Fruit fly (Drosophila melanogaster) S2 (cell line): ENCODE measurements around the gene Ugt37D1.

Experiments used
- CG8478 ChIP-seq: fragments of >200 bp; optimal IDR thresholded peaks from 2 replicates; lab custom pipeline; 2018
- CTCF ChIP-seq, 2 experiments: fragments of >200 bp; optimal IDR thresholded peaks; 2 replicates each; lab custom pipeline; 2018

The Ugt37D1 gene

DNA sequence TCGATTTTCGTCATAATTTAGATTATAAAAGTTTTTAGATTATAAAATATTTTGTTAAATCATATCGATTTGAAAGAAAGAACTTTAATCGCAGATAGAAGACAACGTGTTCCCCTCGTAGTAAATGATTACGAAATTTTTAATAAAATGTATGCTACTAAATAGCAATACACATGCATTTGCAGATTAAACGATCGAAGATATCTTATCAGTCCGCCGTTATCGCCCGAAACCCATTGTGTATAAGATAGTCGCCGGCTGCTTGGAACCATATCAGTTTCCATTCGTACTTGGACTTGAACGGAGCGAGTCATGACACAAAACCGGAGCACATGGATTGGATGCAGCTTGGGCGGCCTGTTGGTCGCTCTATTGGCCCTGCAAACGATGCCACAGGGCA lies 671 bp downstream of the Ugt37D1 start:
- TF ChIP-seq CG8478 (no peak), CTCF (optimal IDR thresholded peaks at IDR 0.05; lab: Kevin White, UChicago) (no peak)

DNA sequence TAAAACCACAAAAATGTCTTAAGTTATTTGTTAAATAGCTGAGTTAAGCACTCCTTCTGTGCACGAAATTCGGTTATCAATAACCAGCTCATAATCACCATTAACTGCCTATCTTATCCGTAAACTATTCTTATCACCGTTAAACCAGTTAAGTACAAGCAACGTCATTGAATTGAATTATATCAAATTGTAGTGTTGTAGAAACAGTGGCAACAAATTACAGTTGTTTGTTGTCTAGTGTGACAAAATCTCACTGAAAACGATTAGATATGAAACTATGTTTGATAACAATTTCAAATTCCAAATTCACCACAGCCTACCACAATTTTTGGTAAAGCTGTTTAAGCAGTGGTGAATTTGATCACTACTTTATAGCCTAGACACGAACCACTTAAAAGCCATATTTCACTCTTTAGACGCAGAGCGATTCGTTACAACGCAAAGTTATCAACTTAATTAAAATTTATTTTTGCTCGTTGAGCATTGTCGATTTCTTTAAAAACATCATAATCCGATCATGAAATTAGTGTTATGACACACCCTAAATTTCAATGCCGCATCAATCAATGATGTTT lies 2.8 kb downstream of the Ugt37D1 start:
- TF ChIP-seq CG8478 (no peak), CTCF (optimal IDR thresholded peaks at IDR 0.05; lab: Kevin White, UChicago) (peak in 1 of 2 experiments; percentile 40)

DNA sequence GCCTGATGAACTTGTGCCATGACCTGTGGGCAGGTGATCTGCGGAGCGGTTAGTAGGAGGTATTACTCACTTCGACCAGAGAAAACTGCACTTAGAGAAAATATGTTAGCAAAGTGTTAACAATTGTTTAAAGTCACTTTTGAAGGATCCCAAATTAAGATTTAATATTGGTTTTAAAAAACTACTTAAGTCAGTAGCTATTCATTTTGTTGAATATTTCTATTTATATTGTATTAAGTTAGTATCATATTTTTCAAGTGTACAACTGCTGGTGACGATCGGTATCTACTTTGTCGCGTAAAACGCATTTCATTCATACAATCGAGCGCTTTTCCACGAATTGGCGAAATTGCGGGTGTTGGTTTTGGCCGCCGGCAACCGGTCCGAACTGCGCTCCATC lies 4.8 kb downstream of the Ugt37D1 start:
- TF ChIP-seq CG8478 (no peak), CTCF (optimal IDR thresholded peaks at IDR 0.05; lab: Kevin White, UChicago) (no peak)

DNA sequence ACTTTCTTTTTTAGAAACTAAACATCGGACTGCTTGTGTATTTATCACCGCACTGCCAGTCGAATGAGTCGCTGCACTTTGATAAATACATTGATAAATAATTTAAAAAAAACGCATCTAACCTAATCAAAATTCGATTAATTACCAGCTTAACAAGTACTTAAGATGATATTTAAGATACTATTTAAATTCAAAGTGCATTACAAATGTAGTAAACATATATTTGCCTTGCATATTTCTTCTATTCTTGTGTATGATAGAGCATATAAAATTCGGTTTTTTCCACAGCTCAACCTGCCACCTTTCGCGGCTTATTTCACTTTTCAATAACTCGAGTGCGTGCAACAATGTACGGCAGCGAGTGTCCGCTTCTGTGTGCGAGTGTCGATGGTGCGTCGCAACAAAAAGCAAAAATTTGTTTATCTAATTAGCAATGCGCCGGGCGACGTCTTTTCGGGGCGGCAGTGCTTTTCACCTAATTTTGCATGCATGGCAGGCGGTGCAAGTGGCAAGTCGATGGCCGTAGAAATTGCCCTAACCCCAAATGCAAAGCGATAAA lies 5.6 kb downstream of the Ugt37D1 start, which contains the start of gene CG13272:
Gene CG13272 (plus strand): TSS at position 509 of the 559 bp plus-strand sequence.
- no peak for TF ChIP-seq CG8478
- no peak for TF ChIP-seq CTCF (optimal IDR thresholded peaks at IDR 0.05; lab: Kevin White, UChicago)

DNA sequence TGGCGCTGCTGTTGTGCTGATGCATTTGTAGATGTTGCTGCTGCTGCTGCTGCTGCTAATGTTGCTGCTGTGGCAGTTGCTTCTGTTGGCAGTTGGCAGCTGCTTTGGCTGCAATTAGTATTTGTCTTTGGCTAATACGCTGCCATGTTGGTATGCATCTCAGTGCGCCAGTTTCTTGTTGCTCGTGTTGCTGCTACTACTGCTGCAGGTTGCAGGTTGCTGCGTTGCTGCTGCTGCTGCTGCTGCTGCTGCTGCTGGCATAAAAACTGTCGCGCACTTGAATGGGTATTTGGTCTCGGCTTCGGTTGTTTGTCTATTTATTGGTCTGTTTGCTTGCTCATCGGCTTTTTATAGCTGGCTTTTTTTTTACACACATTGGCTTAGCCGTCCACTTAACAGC lies 9.9 kb downstream of the Ugt37D1 start:
- no peak for TF ChIP-seq CG8478
- no peak for TF ChIP-seq CTCF (optimal IDR thresholded peaks at IDR 0.05; lab: Kevin White, UChicago)

DNA sequence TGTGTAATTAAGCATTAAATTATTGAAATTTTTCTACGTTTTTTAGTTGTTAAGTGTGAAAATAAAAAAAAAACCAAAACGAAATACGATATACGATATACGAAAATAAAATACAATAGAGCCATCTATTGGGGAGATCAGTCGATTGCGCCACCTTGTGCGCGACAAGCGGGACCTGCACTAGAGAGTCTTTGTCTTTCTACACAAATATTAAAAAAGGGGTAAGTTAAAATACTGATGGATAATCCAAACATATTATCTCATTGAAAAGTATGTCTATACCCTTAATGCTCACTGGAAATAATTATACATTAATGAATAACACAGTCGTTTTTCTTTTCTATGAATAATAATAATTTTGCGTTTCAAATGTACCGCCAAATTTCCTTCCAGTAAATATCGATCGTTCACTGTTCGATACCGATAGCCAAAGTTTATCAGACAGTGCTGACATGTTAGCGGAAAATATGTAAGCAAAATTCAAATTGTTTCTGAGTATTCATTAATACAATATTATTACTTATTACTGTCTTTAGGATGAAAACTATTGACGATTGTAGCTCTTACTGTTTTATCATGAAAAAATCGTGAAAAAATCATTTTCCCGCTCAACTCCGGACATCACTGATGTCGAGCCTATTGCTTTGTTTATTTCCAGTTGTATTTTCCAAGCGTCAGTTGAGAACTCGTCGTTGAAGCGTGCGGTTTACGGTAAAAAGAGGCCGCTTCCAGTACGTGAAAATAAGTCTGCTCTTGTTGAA lies 17.3 kb downstream of the Ugt37D1 start, which contains the start of gene mdy:
Gene mdy (plus strand): TSS at position 672 of the 761 bp plus-strand sequence.
- no peak for TF ChIP-seq CG8478
- TF ChIP-seq CTCF (optimal IDR thresholded peaks at IDR 0.05; lab: Kevin White, UChicago) = peak; percentile 82 to 94

DNA sequence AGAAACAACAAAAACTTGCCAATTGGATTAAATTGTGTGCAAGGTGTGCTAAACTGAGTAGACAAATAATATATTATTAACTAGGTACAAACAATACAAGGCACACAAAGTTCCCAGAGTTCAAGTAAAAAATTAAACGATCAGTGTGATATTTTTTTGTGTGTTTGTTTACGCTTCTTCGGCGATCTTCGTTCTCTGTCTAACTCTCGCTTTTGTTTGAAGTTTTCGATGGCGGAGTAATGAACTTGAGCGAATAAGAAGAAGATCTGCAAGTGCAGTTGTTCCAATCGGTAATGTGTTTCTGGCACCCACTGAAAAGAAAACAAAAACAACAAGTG lies 17.9 kb downstream of the Ugt37D1 start:
- TF ChIP-seq CG8478 (no peak), CTCF (optimal IDR thresholded peaks at IDR 0.05; lab: Kevin White, UChicago) (no peak)

DNA sequence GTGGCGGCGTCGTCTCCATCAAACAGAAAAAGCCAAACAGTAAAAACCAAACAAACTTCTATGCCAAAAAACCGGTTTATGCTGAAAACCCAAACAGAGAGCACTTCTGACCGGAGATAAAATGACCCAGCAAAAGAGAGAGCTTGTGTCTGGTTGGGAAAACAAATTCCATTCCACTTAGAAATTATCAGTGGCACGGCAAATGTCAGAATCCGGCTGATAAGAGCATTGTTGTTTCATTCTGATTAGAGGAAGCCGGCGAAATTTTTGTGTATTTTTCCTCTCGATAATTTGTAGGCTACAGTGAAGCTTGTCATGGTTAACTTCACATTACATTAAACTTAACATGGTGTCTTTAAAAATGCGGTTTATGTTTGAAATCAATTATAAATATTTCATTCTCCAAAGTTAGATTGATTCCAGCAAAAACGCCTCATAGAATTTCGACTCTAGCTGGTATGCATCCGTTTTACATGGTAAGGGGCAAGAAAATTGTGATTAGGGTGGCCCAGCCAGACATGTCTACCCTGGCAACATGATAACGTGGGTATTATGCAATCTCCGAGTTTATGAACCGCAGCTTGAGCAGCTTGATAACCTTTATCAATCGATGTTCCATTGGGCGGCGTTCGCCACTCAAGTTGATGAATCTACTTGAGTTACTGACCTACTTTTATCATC lies 18.7 kb downstream of the Ugt37D1 start:
- no peak for TF ChIP-seq CTCF (optimal IDR thresholded peaks at IDR 0.05; lab: Kevin White, UChicago)
- no peak for TF ChIP-seq CG8478

DNA sequence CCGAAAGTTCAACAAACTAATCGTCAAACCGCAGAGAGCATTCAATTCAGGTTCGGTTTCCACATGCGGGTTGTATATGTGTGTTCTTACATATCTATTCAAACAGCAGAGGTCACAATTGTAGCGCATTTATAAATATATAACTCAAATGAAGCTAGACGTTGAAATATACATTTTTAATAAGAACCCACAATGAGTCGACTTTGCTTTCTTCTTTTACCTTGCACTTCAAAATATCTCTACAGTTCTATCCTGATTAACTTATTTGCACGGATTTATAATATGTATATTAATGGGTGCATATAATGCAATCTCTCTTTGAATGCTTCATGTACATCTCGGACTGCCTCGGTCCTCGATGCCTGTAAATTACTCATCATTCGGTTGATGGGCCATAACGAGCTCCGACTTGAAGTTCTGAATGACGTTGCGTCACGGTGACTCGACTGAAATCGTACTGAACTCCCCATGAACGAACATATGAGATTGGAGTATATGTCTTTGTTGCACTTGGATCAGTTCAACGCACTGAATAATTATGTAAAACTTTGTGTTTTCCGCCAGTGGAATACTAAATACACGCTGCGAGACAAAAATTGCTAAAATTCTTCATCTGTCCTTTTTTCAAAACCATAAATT lies 19.6 kb downstream of the Ugt37D1 start:
- TF ChIP-seq CTCF (optimal IDR thresholded peaks at IDR 0.05; lab: Kevin White, UChicago) = no peak
- no peak for TF ChIP-seq CG8478

DNA sequence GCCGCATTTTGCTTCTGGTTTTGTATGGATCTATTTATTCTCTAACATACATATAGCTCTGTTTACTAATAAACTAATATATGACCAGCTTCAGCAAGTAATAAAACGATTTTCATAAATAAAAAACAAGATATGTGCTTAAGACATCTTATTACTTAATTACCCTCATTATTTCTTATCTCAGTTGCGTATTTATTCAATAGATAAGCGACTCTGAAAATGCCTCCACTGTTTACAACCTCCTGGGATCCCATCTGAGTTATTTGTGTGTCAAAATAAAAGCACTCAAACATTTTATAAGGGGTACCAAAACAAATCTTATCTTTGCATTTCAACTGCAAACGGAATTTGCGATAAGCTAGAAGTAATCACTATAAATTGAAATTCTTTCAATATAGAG lies 20.9 kb downstream of the Ugt37D1 start:
- no peak for TF ChIP-seq CTCF (optimal IDR thresholded peaks at IDR 0.05; lab: Kevin White, UChicago)
- no peak for TF ChIP-seq CG8478

DNA sequence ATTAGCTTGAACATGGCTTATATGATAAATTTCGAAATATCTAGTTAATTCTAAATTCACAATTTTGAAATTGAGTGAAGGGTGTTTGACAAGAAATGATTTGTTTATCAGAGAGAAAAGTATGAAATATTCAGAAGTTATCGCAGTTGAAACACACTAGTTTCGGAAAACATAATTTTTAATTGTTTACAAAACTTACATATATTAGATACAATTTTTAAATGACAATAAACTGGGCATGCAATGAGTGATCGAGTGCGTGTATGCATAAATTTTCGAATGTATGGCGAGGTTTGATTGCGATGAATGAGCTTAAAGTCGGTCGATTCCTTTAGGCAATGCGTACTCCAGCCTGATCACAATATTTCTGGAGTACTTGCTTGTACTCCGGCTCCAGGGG lies 22.2 kb downstream of the Ugt37D1 start, which contains the start of gene CG13280:
Gene CG13280 (minus strand): TSS at position 101 of the 400 bp plus-strand sequence.
- TF ChIP-seq CTCF (optimal IDR thresholded peaks at IDR 0.05; lab: Kevin White, UChicago) (no peak), CG8478 (no peak)

DNA sequence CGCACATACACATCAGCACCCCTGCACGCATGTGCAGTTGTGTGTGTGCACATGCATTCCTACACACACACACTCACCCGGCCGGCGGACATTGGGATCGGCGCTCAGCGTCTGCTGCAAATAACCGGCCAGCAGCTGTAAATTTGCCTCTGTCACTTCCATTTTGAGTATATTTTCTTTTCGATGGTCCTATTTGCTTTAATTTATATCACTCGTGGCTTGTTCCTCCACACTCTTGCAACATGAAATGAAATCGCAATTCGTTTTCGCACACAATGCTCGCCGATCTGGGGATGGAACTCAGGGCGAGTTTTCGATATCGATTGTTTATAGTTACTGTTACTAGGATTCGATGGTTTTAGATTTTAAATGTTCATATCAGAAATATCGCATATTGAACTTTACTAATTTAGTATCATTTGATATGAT lies 26.1 kb downstream of the Ugt37D1 start, which contains the start of gene Cse1:
Gene Cse1 (minus strand): TSS at position 303 of the 429 bp plus-strand sequence.
- TF ChIP-seq CG8478 (no peak), CTCF (optimal IDR thresholded peaks at IDR 0.05; lab: Kevin White, UChicago) (no peak)

DNA sequence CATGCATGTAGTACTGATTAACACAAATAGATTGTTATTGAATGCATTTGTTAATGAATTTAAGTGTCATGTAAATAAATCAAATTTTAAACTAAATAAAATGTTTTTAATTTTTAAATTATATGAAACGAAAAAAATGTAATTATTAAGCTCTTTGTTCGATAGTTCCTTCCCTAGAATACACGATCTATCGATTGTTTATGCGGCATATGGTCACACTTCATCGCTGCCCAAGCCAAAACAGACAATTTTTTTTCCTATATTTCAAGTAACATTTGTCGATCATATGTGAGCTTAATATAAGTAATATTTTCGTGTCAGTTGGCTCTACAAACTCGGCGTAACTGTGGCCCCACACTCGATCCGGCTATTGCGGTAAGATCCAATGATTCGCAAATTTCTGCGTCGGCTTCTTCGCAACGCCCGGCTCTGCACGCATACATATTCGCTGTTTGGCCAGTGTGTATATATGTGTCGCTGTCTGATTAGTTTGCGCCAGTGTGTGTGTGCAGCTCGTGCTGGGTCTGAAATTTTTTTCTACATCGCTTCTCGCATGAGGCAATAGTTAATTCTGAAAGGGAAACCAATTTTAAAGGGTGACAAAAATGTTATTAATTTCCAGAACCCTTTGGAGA lies 28.2 kb downstream of the Ugt37D1 start, which contains the start of gene AspRS-m:
Gene AspRS-m (plus strand): TSS at position 207 of the 635 bp plus-strand sequence.
- TF ChIP-seq CG8478 (no peak), CTCF (optimal IDR thresholded peaks at IDR 0.05; lab: Kevin White, UChicago) (no peak)

DNA sequence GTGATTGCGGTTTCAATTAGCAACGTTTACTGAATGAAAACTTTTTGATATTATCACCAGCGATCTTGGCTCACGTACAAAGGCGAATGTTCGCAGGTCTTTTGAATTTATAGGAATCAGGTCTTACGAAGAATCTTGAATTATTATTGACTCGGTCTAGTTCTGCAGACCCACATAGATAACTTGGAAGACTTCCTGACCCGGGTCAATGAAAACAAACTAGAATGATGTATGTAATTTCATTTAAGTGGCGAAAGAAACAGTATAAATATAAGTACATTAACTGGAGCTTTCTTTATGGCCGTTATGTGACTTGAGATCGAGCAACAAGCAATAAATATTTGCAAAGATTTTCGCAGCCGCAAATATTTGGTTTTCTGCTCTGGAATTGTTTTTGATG lies 35.6 kb downstream of the Ugt37D1 start, which contains the start of gene CG13282:
Gene CG13282 (minus strand): TSS at position 101 of the 400 bp plus-strand sequence.
- TF ChIP-seq CG8478 = no peak
- no peak for TF ChIP-seq CTCF (optimal IDR thresholded peaks at IDR 0.05; lab: Kevin White, UChicago)
